Fruit fly (Drosophila melanogaster) whole organism, embryonic: ENCODE measurements around the gene CG5255.

ENCODE experiments used
- Bdp1 ChIP-seq: fragments of 200-800 bp; sonication (Bioruptor generic); optimal IDR thresholded peaks from 3 replicates; lab custom pipeline; 2016; ENCODE audit warnings: missing biosample characterization, missing genetic modification characterization
- CG10366 ChIP-seq: fragments of 200-800 bp; sonication (Bioruptor generic); IDR thresholded peaks from 2 replicates; pipeline ENCODE4 v1.3.6; 2022; ENCODE audit warnings: missing biosample characterization, missing genetic modification characterization
- CG10654 ChIP-seq: fragments of 200-800 bp; sonication (Bioruptor generic); optimal IDR thresholded peaks from 2 replicates; lab custom pipeline; 2016; ENCODE audit warnings: missing biosample characterization, missing genetic modification characterization
- CG11247 ChIP-seq: fragments of 200-800 bp; sonication (Bioruptor generic); IDR thresholded peaks from 2 replicates; pipeline ENCODE4 v1.3.6; 2022; ENCODE audit warnings: missing biosample characterization, missing genetic modification characterization
- CG1233 ChIP-seq: fragments of 200-800 bp; sonication (Bioruptor generic); optimal IDR thresholded peaks from 4 replicates; lab custom pipeline; 2018; ENCODE audit warnings: missing biosample characterization, mild to moderate bottlenecking, missing genetic modification characterization
- CG13287 ChIP-seq: fragments of 200-800 bp; sonication (Bioruptor generic); IDR thresholded peaks from 2 replicates; pipeline ENCODE4 v1.3.6; 2022; ENCODE audit warnings: missing biosample characterization, missing genetic modification characterization; ENCODE audit not compliant: partially characterized antibody
- CG14860 ChIP-seq: fragments of 200-800 bp; sonication (Bioruptor generic); IDR thresholded peaks from 3 replicates; pipeline ENCODE4 v1.3.6; 2022; ENCODE audit warnings: missing biosample characterization, missing genetic modification characterization; ENCODE audit not compliant: partially characterized antibody
- CG15479 ChIP-seq: fragments of 200-800 bp; sonication (Bioruptor generic); optimal IDR thresholded peaks from 3 replicates; lab custom pipeline; 2019; ENCODE audit warnings: missing biosample characterization, mild to moderate bottlenecking, missing genetic modification characterization, moderate library complexity
- CG1603 ChIP-seq: fragments of 200-800 bp; sonication (Bioruptor generic); optimal IDR thresholded peaks from 2 replicates; lab custom pipeline; 2019; ENCODE audit warnings: missing biosample characterization, mild to moderate bottlenecking, missing genetic modification characterization, moderate library complexity
- CG17186 ChIP-seq: fragments of 200-800 bp; sonication (Bioruptor generic); optimal IDR thresholded peaks from 3 replicates; lab custom pipeline; 2017; ENCODE audit warnings: missing biosample characterization, missing genetic modification reagents, missing genetic modification characterization
- CG17829 ChIP-seq: fragments of 200-800 bp; optimal IDR thresholded peaks from 2 replicates; lab custom pipeline; 2019; ENCODE audit warnings: missing biosample characterization, mild to moderate bottlenecking, missing genetic modification characterization, moderate library complexity
- CG1792 ChIP-seq: fragments of 200-800 bp; sonication (Bioruptor generic); optimal IDR thresholded peaks from 2 replicates; lab custom pipeline; 2016; ENCODE audit warnings: missing biosample characterization, missing genetic modification characterization
- CG18764 ChIP-seq: fragments of 200-800 bp; sonication (Bioruptor generic); optimal IDR thresholded peaks from 3 replicates; lab custom pipeline; 2016; ENCODE audit warnings: missing biosample characterization, missing genetic modification characterization
- CG32532 ChIP-seq: fragments of 200-800 bp; sonication (Bioruptor generic); IDR thresholded peaks from 2 replicates; pipeline ENCODE4 v1.3.6; 2022; ENCODE audit warnings: missing biosample characterization, missing genetic modification characterization
- CG32772 ChIP-seq: fragments of 200-800 bp; sonication (Bioruptor generic); IDR thresholded peaks from 2 replicates; pipeline ENCODE4 v1.3.6; 2022; ENCODE audit warnings: missing biosample characterization, missing genetic modification characterization
- CG3726 ChIP-seq: fragments of 200-800 bp; sonication (Bioruptor generic); IDR thresholded peaks from 3 replicates; pipeline ENCODE4, ENCODE4 v1.3.6; 2022; ENCODE audit warnings: missing biosample characterization, missing genetic modification characterization
- CG6175 ChIP-seq: fragments of 200-800 bp; sonication (Bioruptor generic); IDR thresholded peaks from 3 replicates; pipeline ENCODE4 v1.3.6; 2022; ENCODE audit warnings: missing biosample characterization, missing genetic modification characterization
- CG8944 ChIP-seq: fragments of 200-800 bp; sonication (Bioruptor generic); optimal IDR thresholded peaks from 3 replicates; lab custom pipeline; 2016; ENCODE audit warnings: missing biosample characterization, missing genetic modification characterization
- CG9727 ChIP-seq: fragments of 200-800 bp; sonication (Bioruptor generic); optimal IDR thresholded peaks from 3 replicates; lab custom pipeline; 2017; ENCODE audit warnings: missing biosample characterization, mild to moderate bottlenecking, missing genetic modification characterization
- CG9876 ChIP-seq: fragments of 200-800 bp; sonication (Bioruptor generic); optimal IDR thresholded peaks from 2 replicates; lab custom pipeline; 2016; ENCODE audit warnings: missing biosample characterization, missing genetic modification characterization
- CTCF ChIP-seq: fragments of 200-800 bp; sonication (Bioruptor generic); optimal IDR thresholded peaks from 2 replicates; lab custom pipeline; 2017; ENCODE audit warnings: missing biosample characterization, mild to moderate bottlenecking, missing genetic modification characterization, moderate library complexity
- Dp ChIP-seq: fragments of 200-800 bp; sonication (Bioruptor generic); optimal IDR thresholded peaks from 2 replicates; lab custom pipeline; 2018; ENCODE audit warnings: missing biosample characterization, mild to moderate bottlenecking, missing genetic modification characterization, moderate library complexity
- ERR ChIP-seq: fragments of 200-800 bp; sonication (Bioruptor generic); optimal IDR thresholded peaks from 2 replicates; lab custom pipeline; 2016; ENCODE audit warnings: missing biosample characterization, missing genetic modification characterization
- Hand ChIP-seq: fragments of 200-800 bp; sonication (Bioruptor generic); optimal IDR thresholded peaks from 2 replicates; lab custom pipeline; 2017; ENCODE audit warnings: mild to moderate bottlenecking, missing biosample characterization, missing genetic modification reagents, missing genetic modification characterization
- Kr ChIP-seq: fragments of 200-800 bp; sonication (Bioruptor generic); optimal IDR thresholded peaks from 2 replicates; lab custom pipeline; 2017; ENCODE audit warnings: missing biosample characterization, mild to moderate bottlenecking, missing genetic modification characterization
- Nf-YC ChIP-seq: fragments of 200-800 bp; optimal IDR thresholded peaks from 3 replicates; lab custom pipeline; 2019; ENCODE audit warnings: missing biosample characterization, mild to moderate bottlenecking, missing genetic modification characterization, moderate library complexity
- Opbp ChIP-seq: fragments of 200-800 bp; sonication (Bioruptor generic); IDR thresholded peaks from 3 replicates; pipeline ENCODE4 v1.3.6; 2022; ENCODE audit warnings: missing biosample characterization, missing genetic modification characterization; ENCODE audit not compliant: partially characterized antibody
- Pdp1 ChIP-seq, 2 experiments: fragments of 200-800 bp; sonication (Bioruptor generic); optimal IDR thresholded peaks; 3 replicates each; lab custom pipeline; 2016; ENCODE audit warnings: missing biosample characterization in 2 of 2, missing genetic modification characterization in 2 of 2, mild to moderate bottlenecking in 1 of 2, moderate library complexity in 1 of 2
- Sox100B ChIP-seq: fragments of 200-800 bp; sonication (Bioruptor generic); optimal IDR thresholded peaks from 3 replicates; lab custom pipeline; 2018; ENCODE audit warnings: missing biosample characterization, mild to moderate bottlenecking, missing genetic modification characterization
- TFAM ChIP-seq: fragments of 200-800 bp; sonication (Bioruptor generic); optimal IDR thresholded peaks from 2 replicates; lab custom pipeline; 2017; ENCODE audit warnings: missing biosample characterization, missing genetic modification characterization, inconsistent platforms
- cad ChIP-seq: fragments of >200 bp; optimal IDR thresholded peaks from 2 replicates; lab custom pipeline; 2017; ENCODE audit warnings: missing biosample characterization, missing genetic modification characterization
- cg ChIP-seq: fragments of 200-800 bp; sonication (Bioruptor generic); optimal IDR thresholded peaks from 3 replicates; lab custom pipeline; 2019; ENCODE audit warnings: missing biosample characterization, mild to moderate bottlenecking, missing genetic modification characterization, moderate library complexity
- dati ChIP-seq: fragments of 200-800 bp; sonication (Bioruptor generic); IDR thresholded peaks from 2 replicates; pipeline ENCODE4 v1.3.6; 2022; ENCODE audit warnings: missing biosample characterization, missing genetic modification characterization
- disco-r ChIP-seq: fragments of 200-800 bp; sonication (Bioruptor generic); optimal IDR thresholded peaks from 2 replicates; lab custom pipeline; 2016; ENCODE audit warnings: missing biosample characterization, missing genetic modification characterization
- dysf ChIP-seq: fragments of 200-800 bp; sonication (Bioruptor generic); IDR thresholded peaks from 3 replicates; pipeline ENCODE4 v1.3.6; 2022; ENCODE audit warnings: missing biosample characterization, missing genetic modification characterization
- hb ChIP-seq: fragments of 200-800 bp; sonication (Bioruptor generic); IDR thresholded peaks from 3 replicates; pipeline ENCODE4 v1.3.6; 2022; ENCODE audit warnings: missing biosample characterization, missing genetic modification characterization; ENCODE audit not compliant: partially characterized antibody
- kay ChIP-seq: fragments of 200-800 bp; sonication (Bioruptor generic); optimal IDR thresholded peaks from 2 replicates; lab custom pipeline; 2016; ENCODE audit warnings: missing biosample characterization, missing genetic modification characterization
- lilli ChIP-seq: fragments of 200-800 bp; sonication (Bioruptor generic); optimal IDR thresholded peaks from 3 replicates; lab custom pipeline; 2016; ENCODE audit warnings: missing biosample characterization, missing genetic modification characterization
- mirr ChIP-seq: fragments of 200-800 bp; sonication (Bioruptor generic); optimal IDR thresholded peaks from 3 replicates; lab custom pipeline; 2018; ENCODE audit warnings: missing biosample characterization, mild to moderate bottlenecking, missing genetic modification characterization
- odd ChIP-seq: fragments of 200-800 bp; sonication (Bioruptor generic); optimal IDR thresholded peaks from 2 replicates; lab custom pipeline; 2017; ENCODE audit warnings: missing biosample characterization, mild to moderate bottlenecking, missing genetic modification characterization
- pum ChIP-seq: fragments of 200-800 bp; sonication (Bioruptor generic); optimal IDR thresholded peaks from 2 replicates; lab custom pipeline; 2016; ENCODE audit warnings: missing biosample characterization, missing genetic modification characterization
- ro ChIP-seq: fragments of 200-800 bp; sonication (Bioruptor generic); IDR thresholded peaks from 2 replicates; pipeline ENCODE4 v1.3.6; 2022; ENCODE audit warnings: missing biosample characterization, missing genetic modification characterization
- row ChIP-seq: fragments of 200-800 bp; sonication (Bioruptor generic); IDR thresholded peaks from 3 replicates; pipeline ENCODE4 v1.3.6; 2022; ENCODE audit warnings: missing biosample characterization, missing genetic modification characterization
- sqz ChIP-seq: fragments of 200-800 bp; sonication (Bioruptor generic); optimal IDR thresholded peaks from 3 replicates; lab custom pipeline; 2018; ENCODE audit warnings: missing biosample characterization, mild to moderate bottlenecking, missing genetic modification characterization

The CG5255 gene

dm6 chr3R:17149080-17149746 is 11.5 kb downstream of the CG5255 start, which contains the start of the genes m-cup and Det (continued):
- TF ChIP-seq Dp (GFP tag; lab: Kevin White, UChicago) (peak; percentile 82), ERR (GFP tag; lab: Kevin White, UChicago) (no peak), Sox100B (GFP tag; lab: Kevin White, UChicago) (no peak), hb (GFP tag; lab: Robert Waterston, UW) (no peak), ro (no peak), CG1603 (tag; lab: Kevin White, UChicago) (no peak), Kr (no peak), cg (no peak), Bdp1 (GFP tag; lab: Kevin White, UChicago) (no peak), Nf-YC (tag; lab: Kevin White, UChicago) (no peak), CG18764 (no peak), CG11247 (GFP tag; lab: Robert Waterston, UW) (no peak), CG32772 (GFP tag; lab: Robert Waterston, UW) (no peak), CG32532 (GFP tag; lab: Robert Waterston, UW) (0 out of 2 replicates have a peak, but pooled peaks have one; percentile 7), TFAM (GFP tag; lab: Kevin White, UChicago) (no peak), row (GFP tag; lab: Robert Waterston, UW) (peak; percentile 51), CG3726 (GFP tag; lab: Robert Waterston, UW) (no peak), CTCF (GFP tag; lab: Kevin White, UChicago) (peak; percentile 30), pum (GFP tag; lab: Kevin White, UChicago) (peak; percentile 6), CG1233 (no peak), Opbp (GFP tag; lab: Robert Waterston, UW) (peak; percentile 49; the same call in 2 of the 3 replicates), CG6175 (GFP tag; lab: Robert Waterston, UW) (no peak), CG15479 (no peak), lilli (peak; percentile 36), CG17186 (GFP tag; lab: Kevin White, UChicago) (peak; percentile 79), CG17829 (peak; percentile 37), dati (GFP tag; lab: Robert Waterston, UW) (no peak), disco-r (no peak), CG10366 (no peak), Hand (no peak), cad (GFP tag; lab: Kevin White, UChicago) (no peak), CG9727 (peak; percentile 30), CG10654 (GFP tag; lab: Kevin White, UChicago) (no peak), Pdp1 (GFP tag; optimal IDR thresholded peaks at IDR 0.05; lab: Kevin White, UChicago) (no peak), CG1792 (GFP tag; lab: Kevin White, UChicago) (no peak), CG8944 (GFP tag; lab: Kevin White, UChicago) (no peak), odd (no peak), CG14860 (GFP tag; lab: Robert Waterston, UW) (peak; percentile 49; the same call in 1 of the 3 replicates), dysf (GFP tag; lab: Robert Waterston, UW) (no peak), CG9876 (GFP tag; lab: Kevin White, UChicago) (no peak), mirr (no peak), sqz (GFP tag; lab: Kevin White, UChicago) (no peak), kay (GFP tag; lab: Kevin White, UChicago) (no peak), CG13287 (GFP tag; lab: Robert Waterston, UW) (peak; percentile 84)
